Fruit fly (Drosophila melanogaster): ENCODE results near the gene CG32115.
A peak's percentile ranks its signal among the peaks of the same experiment; 100 is the strongest.

Gene CG32115

DNA sequence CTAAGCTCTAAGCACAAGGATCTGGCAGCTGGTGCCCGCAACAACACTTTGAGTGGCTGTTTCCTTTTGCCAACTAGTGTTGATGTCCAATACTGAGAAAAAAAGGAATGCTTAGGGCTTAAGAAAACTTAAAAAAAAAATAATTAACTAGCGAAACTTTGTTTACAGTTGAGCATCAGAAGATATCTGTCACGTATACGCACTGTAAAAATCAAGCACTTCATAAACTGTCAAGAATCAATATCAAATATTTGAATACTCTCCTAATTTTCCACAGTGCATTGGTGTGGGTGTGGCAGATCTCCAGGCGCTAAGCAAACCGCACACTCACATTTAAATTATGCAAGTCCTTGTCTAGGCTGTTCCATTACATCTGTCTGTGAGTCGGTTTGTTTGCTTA is 39.2 kb downstream of the CG32115 start (continued):
- TF ChIP-seq fd3F (GFP tag; optimal IDR thresholded peaks at IDR 0.05) = peak; percentile 7
- TF ChIP-seq CG3281 (GFP tag; optimal IDR thresholded peaks at IDR 0.05) = peak; percentile 42
- TF ChIP-seq abd-A (tag; optimal IDR thresholded peaks at IDR 0.05) = peak; percentile 34
- TF ChIP-seq CG3847 (GFP tag; IDR thresholded peaks at IDR 0.05) = 0 out of 2 replicates have a peak, but pooled peaks have one; percentile 15
- TF ChIP-seq sens (GFP tag) = peak; percentile 39
- peak; percentile 17 for TF ChIP-seq CG6854 (GFP tag; optimal IDR thresholded peaks at IDR 0.05)
- no peak for TF ChIP-seq corto (GFP tag; optimal IDR thresholded peaks at IDR 0.05)
- TF ChIP-seq vfl (GFP tag; optimal IDR thresholded peaks at IDR 0.05) = no peak
- TF ChIP-seq slbo (GFP tag; IDR thresholded peaks at IDR 0.05) = peak; percentile 46
- peak; percentile 20; the same call in 1 of the 3 replicates for TF ChIP-seq Aef1 (GFP tag; IDR thresholded peaks at IDR 0.05)
- TF ChIP-seq sob (GFP tag; IDR thresholded peaks at IDR 0.05) = peak; percentile 22; the same call in 1 of the 2 replicates
- TF ChIP-seq CG12659 (GFP tag; optimal IDR thresholded peaks at IDR 0.05) = peak; percentile 8
- no peak for TF ChIP-seq org-1 (GFP tag; optimal IDR thresholded peaks at IDR 0.05)
- TF ChIP-seq Hr51 (GFP tag; optimal IDR thresholded peaks at IDR 0.05) = peak in 1 of 2 experiments; percentile 46
- TF ChIP-seq cwo (GFP tag; optimal IDR thresholded peaks at IDR 0.05) = peak; percentile 35
- peak; percentile 40 for TF ChIP-seq CG7839 (tag; optimal IDR thresholded peaks at IDR 0.05)
- peak; percentile 20; the same call in 1 of the 3 replicates for TF ChIP-seq dysf (GFP tag; IDR thresholded peaks at IDR 0.05)
- peak; percentile 47 for TF ChIP-seq Meics (GFP tag; optimal IDR thresholded peaks at IDR 0.05)
- TF ChIP-seq her (GFP tag; optimal IDR thresholded peaks at IDR 0.05) = no peak
- TF ChIP-seq unpg (GFP tag; optimal IDR thresholded peaks at IDR 0.05) = no peak

DNA sequence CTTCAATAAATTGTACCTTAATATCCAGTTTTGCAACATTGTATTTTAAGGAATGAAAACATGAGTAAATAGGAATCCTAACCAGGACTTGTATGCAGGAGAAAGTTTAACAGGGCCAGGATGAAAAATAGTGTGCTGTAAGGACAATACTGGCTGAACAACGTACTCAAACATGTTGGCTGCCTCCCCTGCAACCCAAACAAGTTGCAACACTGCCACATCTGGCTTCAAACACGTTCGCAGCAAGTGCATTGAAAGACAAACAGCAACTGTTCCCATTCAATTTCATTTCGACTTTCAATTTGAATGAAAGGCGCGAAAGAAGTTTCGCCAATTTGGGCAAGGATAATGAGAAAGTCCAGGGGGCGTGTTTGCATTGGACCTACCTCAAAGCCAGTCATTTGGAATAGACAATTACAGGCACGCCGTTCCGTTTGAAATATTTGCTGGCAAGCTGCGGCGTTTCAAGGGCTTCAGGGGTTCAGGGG is 45.4 kb downstream of the CG32115 start:
- TF ChIP-seq CG2129 (GFP tag; IDR thresholded peaks at IDR 0.05; ENCODE audit: partially characterized antibody) (no peak), CG15601 (tag; optimal IDR thresholded peaks at IDR 0.05) (peak; percentile 99), Fer1 (GFP tag; optimal IDR thresholded peaks at IDR 0.05) (peak; percentile 35), wor (GFP tag; IDR thresholded peaks at IDR 0.05) (no peak), unpg (GFP tag; optimal IDR thresholded peaks at IDR 0.05) (no peak), CG5180 (GFP tag; optimal IDR thresholded peaks at IDR 0.05) (peak; percentile 97), CG31441 (GFP tag; IDR thresholded peaks at IDR 0.05) (no peak), CG14710 (tag; optimal IDR thresholded peaks at IDR 0.05) (no peak), yki (optimal IDR thresholded peaks at IDR 0.05) (no peak)

DNA sequence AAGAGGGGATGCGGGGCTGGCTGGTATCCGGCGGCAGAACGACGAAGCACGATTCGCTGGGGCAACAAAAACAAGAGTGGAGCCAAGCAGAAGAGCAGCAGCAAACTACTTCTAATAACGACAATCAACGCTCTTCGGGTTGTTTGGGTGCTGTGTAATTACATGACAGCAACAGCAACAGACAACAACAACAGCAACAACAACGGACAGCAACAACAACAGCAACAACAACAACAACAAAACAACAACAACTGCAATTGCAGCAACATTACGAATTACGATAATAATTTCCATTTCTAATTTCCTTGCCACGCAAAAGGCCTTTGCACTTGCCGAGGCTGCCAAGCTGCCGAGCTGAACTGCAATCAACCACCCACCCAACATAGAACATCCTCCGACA is 49.0 kb downstream of the CG32115 start:
- TF ChIP-seq nom (GFP tag; optimal IDR thresholded peaks at IDR 0.05) (no peak), CG4360 (GFP tag; IDR thresholded peaks at IDR 0.05) (peak; percentile 56; the same call in 1 of the 2 replicates)

DNA sequence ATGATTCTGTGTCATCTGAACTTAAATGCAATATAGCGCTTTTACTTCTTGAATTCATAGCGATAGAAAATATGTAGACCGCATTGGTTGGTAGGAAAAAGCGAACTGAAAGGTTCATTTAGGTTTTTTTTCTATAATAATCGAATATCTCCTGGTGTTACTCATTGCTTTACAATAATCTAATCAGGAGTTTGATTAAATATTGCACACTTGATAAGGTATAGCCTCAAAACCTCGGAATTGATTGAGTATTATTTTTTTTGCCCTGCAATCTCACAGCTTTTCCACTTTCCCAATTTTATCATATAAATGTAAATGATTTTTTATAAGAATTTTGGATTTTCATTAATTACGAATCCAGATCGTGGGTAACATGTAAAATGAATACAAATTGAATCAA is 50.6 kb downstream of the CG32115 start, which contains the start of gene CG10943:
Gene CG10943, minus strand, starts transcription at position 101 of the 400 bp plus-strand sequence.
- TF ChIP-seq exex (tag; optimal IDR thresholded peaks at IDR 0.05) (peak; percentile 4), crp (GFP tag; optimal IDR thresholded peaks at IDR 0.05) (no peak), zen2 (GFP tag; IDR thresholded peaks at IDR 0.05; ENCODE audit: partially characterized antibody) (no peak), vnd (GFP tag; IDR thresholded peaks at IDR 0.05; ENCODE audit: partially characterized antibody) (no peak), CG9215 (GFP tag; IDR thresholded peaks at IDR 0.05) (no peak), Hmx (GFP tag; optimal IDR thresholded peaks at IDR 0.05) (no peak), disco-r (GFP tag; optimal IDR thresholded peaks at IDR 0.05) (no peak), GATAe (GFP tag; conservative IDR thresholded peaks at IDR 0.05) (0 out of 2 replicates have a peak, but pooled peaks have one; percentile 22), CG11696 (GFP tag; IDR thresholded peaks at IDR 0.05) (no peak)
